Worm (Caenorhabditis elegans): ENCODE results near the gene T05C12.4.

- TF ChIP-seq B0310.2 (tag; optimal IDR thresholded peaks at IDR 0.05) (no peak), ama-1 (optimal IDR thresholded peaks at IDR 0.05) (no peak), ceh-36 (tag; optimal IDR thresholded peaks at IDR 0.05) (no peak), tra-4 (tag; optimal IDR thresholded peaks at IDR 0.05) (no peak), pes-1 (GFP tag; IDR thresholded peaks at IDR 0.05) (no peak), aly-1 (tag; optimal IDR thresholded peaks at IDR 0.05) (no peak), flt-1 (GFP tag; IDR thresholded peaks at IDR 0.05) (no peak), tbx-37 (GFP tag; conservative IDR thresholded peaks at IDR 0.05) (no peak), ceh-13 (GFP tag; optimal IDR thresholded peaks at IDR 0.05) (no peak), tbx-11 (GFP tag; IDR thresholded peaks at IDR 0.05) (no peak), hnd-1 (tag; optimal IDR thresholded peaks at IDR 0.05) (no peak), ets-7 (tag; optimal IDR thresholded peaks at IDR 0.05) (no peak), scrt-1 (GFP tag; IDR thresholded peaks at IDR 0.05) (no peak), F13C5.2 (tag; optimal IDR thresholded peaks at IDR 0.05) (no peak)
These were observed 49.4 kb downstream of the T05C12.4 start for ce11 chrII:8130792-8131191.

Data from whole organism, early embryonic.